Fruit fly (Drosophila melanogaster): ENCODE data around the gene CG34250.
A peak's percentile ranks its signal among the peaks of the same experiment; 100 is the strongest.

- TF ChIP-seq CG9705 (GFP tag; optimal IDR thresholded peaks at IDR 0.05) (no peak), foxo (GFP tag; optimal IDR thresholded peaks at IDR 0.05) (peak in 1 of 2 experiments; percentile 26), sv (GFP tag; optimal IDR thresholded peaks at IDR 0.05) (peak; percentile 41), pan (optimal IDR thresholded peaks at IDR 0.05) (no peak), Hr83 (GFP tag; optimal IDR thresholded peaks at IDR 0.05; ENCODE audit: poor library complexity, severe bottlenecking) (no peak), Sp1 (GFP tag; optimal IDR thresholded peaks at IDR 0.05) (no peak), Hr78 (GFP tag; optimal IDR thresholded peaks at IDR 0.05) (no peak), dmrt93B (GFP tag; optimal IDR thresholded peaks at IDR 0.05) (no peak), CrebA (GFP tag; optimal IDR thresholded peaks at IDR 0.05; ENCODE audit: borderline replicate concordance) (no peak), lola (GFP tag; optimal IDR thresholded peaks at IDR 0.05) (no peak), Myc (optimal IDR thresholded peaks at IDR 0.05) (no peak), usp (GFP tag; optimal IDR thresholded peaks at IDR 0.05) (no peak)
Observed at dm6 chr3L:17427013-17427412, 49.0 kb upstream of the CG34250 start, which contains the start of gene Polr3G.

Data from whole organism, wandering third instar larva.